Worm (Caenorhabditis elegans): ENCODE measurements around the gene cyp-33E2.

ce11 chrIV:8595767-8596166 lies 16.4 kb upstream of the cyp-33E2 start, which contains the start of gene clec-181:
- no peak for TF ChIP-seq lsy-2 (tag; optimal IDR thresholded peaks at IDR 0.05)
- no peak for TF ChIP-seq ama-1 (optimal IDR thresholded peaks at IDR 0.05)
